Fruit fly (Drosophila melanogaster): ENCODE measurements around the gene Cyp9f2.
A peak's percentile ranks its signal among the peaks of the same experiment; 100 is the strongest.

Cyp9f2 gene

dm6 chr3R:12413274-12413958 is 7.6 kb upstream of the Cyp9f2 start, which contains the start of the genes Dip-C and pps:
Gene Dip-C (minus strand): TSS chr3R:12413759.
Gene pps (plus strand): TSS chr3R:12413828.
- TF ChIP-seq insv (optimal IDR thresholded peaks at IDR 0.05) (no peak), Sin3A (optimal IDR thresholded peaks at IDR 0.05) (no peak), psq (optimal IDR thresholded peaks at IDR 0.05) (no peak), Myc (optimal IDR thresholded peaks at IDR 0.05) (no peak), ttk (optimal IDR thresholded peaks at IDR 0.05) (no peak), h (optimal IDR thresholded peaks at IDR 0.05) (no peak)

DNA sequence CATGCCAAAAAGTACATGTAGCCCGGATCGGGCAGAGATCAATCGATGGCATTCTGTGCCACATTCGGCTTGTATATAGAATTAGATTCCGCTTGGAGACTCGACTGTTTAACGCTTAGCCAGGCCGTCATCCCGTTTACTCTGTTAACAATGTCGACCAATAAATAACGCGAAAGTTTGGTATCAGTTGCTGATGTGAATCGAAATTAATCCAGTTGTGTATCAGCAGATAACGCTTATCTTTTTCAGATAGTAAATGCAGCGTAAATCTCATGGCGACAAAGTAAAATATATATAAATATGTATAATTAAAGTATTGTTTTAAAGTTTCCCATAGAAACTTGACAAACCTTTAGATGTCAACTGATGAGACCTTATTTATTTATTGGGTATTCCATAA is 5.6 kb upstream of the Cyp9f2 start:
- no peak for TF ChIP-seq h (optimal IDR thresholded peaks at IDR 0.05)
- no peak for TF ChIP-seq insv (optimal IDR thresholded peaks at IDR 0.05)
- no peak for TF ChIP-seq Sin3A (optimal IDR thresholded peaks at IDR 0.05)
- TF ChIP-seq ttk (optimal IDR thresholded peaks at IDR 0.05): no peak

DNA sequence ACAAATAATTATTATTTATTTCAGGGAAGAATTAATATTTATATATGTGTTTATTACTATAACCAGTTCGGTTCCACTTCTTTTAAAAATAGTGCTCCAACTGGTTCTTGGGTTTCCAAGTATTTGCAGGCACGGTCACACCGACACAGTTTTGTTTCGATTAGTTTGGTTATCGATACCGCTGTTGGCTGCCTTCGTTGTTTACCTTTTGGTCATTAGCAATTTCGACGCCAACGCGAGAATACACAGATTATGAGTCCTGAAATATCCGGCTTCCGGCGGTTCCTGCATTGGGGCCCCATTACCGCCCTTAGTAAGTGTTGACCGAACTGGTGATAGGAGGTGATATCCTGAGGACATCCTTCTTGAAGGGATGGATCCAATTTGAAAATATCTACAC is 2.3 kb upstream of the Cyp9f2 start, which contains the start of gene CG5196:
TSS of gene CG5196 (plus strand) at position 157 of the 400 bp plus-strand sequence.
- no peak for TF ChIP-seq h (optimal IDR thresholded peaks at IDR 0.05)
- TF ChIP-seq Myc (optimal IDR thresholded peaks at IDR 0.05): no peak
- TF ChIP-seq ttk (optimal IDR thresholded peaks at IDR 0.05): no peak
- no peak for TF ChIP-seq insv (optimal IDR thresholded peaks at IDR 0.05)
- TF ChIP-seq Sin3A (optimal IDR thresholded peaks at IDR 0.05): no peak
- no peak for TF ChIP-seq psq (optimal IDR thresholded peaks at IDR 0.05)

dm6 chr3R:12406235-12407196 is 688 bp upstream of the Cyp9f2 start, which contains the start of gene CG5167:
Gene CG5167 (plus strand): TSS chr3R:12406532.
- TF ChIP-seq ttk (optimal IDR thresholded peaks at IDR 0.05): no peak
- TF ChIP-seq Sin3A (optimal IDR thresholded peaks at IDR 0.05): no peak
- no peak for TF ChIP-seq Myc (optimal IDR thresholded peaks at IDR 0.05)
- TF ChIP-seq h (optimal IDR thresholded peaks at IDR 0.05): no peak
- TF ChIP-seq psq (optimal IDR thresholded peaks at IDR 0.05): no peak
- TF ChIP-seq insv (optimal IDR thresholded peaks at IDR 0.05): no peak

- TF ChIP-seq h (optimal IDR thresholded peaks at IDR 0.05) (no peak), Sin3A (optimal IDR thresholded peaks at IDR 0.05) (no peak), insv (optimal IDR thresholded peaks at IDR 0.05) (no peak), psq (optimal IDR thresholded peaks at IDR 0.05) (no peak), ttk (optimal IDR thresholded peaks at IDR 0.05) (no peak), Myc (optimal IDR thresholded peaks at IDR 0.05) (no peak)
Observed at dm6 chr3R:12405134-12405533, 694 bp downstream of the Cyp9f2 start.

dm6 chr3R:12402935-12403334 is 2.9 kb downstream of the Cyp9f2 start:
- no peak for TF ChIP-seq Sin3A (optimal IDR thresholded peaks at IDR 0.05)

DNA sequence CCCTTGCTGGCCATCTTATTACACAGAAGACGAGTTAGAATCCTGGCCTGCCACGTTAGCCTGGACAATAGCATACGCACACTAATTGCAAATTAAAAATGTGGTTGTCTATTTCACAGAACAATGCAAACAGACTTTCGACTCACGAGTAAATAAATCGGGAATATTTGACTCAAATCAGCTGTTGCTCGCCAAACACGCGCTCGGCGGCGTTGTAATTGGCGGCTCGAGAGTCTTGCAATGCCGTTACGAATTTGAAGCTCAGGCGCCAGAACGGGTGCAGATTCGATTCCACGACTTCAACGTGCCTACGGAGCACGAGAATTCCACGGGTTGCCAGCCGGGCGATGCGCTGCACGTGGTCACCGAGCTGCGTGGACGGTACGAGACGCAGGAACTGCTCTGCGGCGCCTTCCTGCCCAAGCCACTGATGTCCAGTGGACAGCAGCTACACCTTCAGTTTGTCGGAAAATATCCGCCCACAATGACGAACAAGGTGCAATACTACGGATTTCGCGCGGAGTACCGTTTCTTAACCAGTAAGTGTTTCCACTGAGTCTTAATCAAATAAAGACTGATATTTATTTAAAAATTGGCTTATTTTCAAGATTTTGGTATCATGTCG is 4.0 kb downstream of the Cyp9f2 start, which contains the start of gene DNAlig3:
TSS of gene DNAlig3 (minus strand) at position 168 of the 625 bp plus-strand sequence.
- TF ChIP-seq Myc (optimal IDR thresholded peaks at IDR 0.05) (no peak), psq (optimal IDR thresholded peaks at IDR 0.05) (no peak), h (optimal IDR thresholded peaks at IDR 0.05) (no peak), insv (optimal IDR thresholded peaks at IDR 0.05) (peak; percentile 84), ttk (optimal IDR thresholded peaks at IDR 0.05) (no peak), Sin3A (optimal IDR thresholded peaks at IDR 0.05) (no peak)

DNA sequence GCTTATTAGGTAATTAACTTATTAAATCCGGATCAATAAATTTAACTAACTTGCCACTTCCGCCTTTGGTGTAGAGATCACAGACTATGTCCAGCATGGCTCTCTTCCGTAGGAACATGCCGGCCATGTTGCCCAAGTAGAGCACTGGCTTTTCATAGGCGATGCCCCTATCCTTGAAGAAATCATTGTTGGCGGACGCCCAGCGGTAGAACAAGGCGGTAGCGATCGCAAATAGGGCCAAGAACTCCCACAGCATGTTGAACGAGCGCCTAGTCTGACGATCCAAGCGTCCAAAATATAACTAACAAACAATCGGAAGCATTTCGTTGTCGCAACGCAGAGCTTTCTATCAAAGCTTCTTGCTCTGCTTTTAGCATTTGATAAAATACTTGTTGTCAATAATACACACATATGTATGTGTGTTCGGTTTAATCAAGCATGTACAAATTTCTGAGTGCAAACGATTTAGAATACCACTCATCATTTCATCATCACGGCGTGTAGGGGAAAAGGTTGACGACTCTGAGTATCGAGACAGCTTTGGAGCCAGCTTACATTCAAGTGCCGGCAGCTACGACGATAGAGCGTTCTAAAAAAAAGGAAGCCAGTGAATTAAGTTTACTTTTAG is 7.1 kb downstream of the Cyp9f2 start, which contains the start of gene Cyp9f3:
TSS of gene Cyp9f3 (minus strand) at position 310 of the 628 bp plus-strand sequence.
- no peak for TF ChIP-seq ttk (optimal IDR thresholded peaks at IDR 0.05)
- TF ChIP-seq insv (optimal IDR thresholded peaks at IDR 0.05): no peak
- TF ChIP-seq Myc (optimal IDR thresholded peaks at IDR 0.05): no peak
- TF ChIP-seq h (optimal IDR thresholded peaks at IDR 0.05): no peak
- no peak for TF ChIP-seq psq (optimal IDR thresholded peaks at IDR 0.05)
- TF ChIP-seq Sin3A (optimal IDR thresholded peaks at IDR 0.05): no peak

DNA sequence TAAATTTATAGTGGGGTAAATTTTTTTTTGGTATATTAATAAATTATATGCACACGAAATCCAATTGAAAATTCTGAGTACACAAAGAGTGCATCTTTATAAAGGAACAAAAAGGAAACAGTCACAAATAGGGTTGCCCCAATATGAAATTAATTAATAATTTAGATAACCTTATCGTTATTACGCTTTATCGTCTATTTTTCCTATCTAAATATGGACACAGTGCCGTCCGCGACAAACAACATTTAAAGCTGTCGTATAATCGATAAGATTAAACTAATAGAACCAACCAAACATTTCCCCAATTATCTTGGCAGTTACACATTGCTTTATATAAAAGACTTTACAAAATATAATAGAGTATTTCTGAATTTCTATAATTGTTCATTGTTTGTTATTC is 7.8 kb downstream of the Cyp9f2 start:
- TF ChIP-seq h (optimal IDR thresholded peaks at IDR 0.05): no peak
- TF ChIP-seq insv (optimal IDR thresholded peaks at IDR 0.05): no peak
- TF ChIP-seq Sin3A (optimal IDR thresholded peaks at IDR 0.05): no peak
- no peak for TF ChIP-seq Myc (optimal IDR thresholded peaks at IDR 0.05)
- TF ChIP-seq ttk (optimal IDR thresholded peaks at IDR 0.05): no peak
- TF ChIP-seq psq (optimal IDR thresholded peaks at IDR 0.05): no peak

dm6 chr3R:12395880-12396279 is 9.9 kb downstream of the Cyp9f2 start, which contains the start of the genes CG10096 and CG10097:
Gene CG10096 (minus strand): TSS chr3R:12395980.
Gene CG10097 (minus strand): TSS chr3R:12395980.
- TF ChIP-seq psq (optimal IDR thresholded peaks at IDR 0.05) (no peak), insv (optimal IDR thresholded peaks at IDR 0.05) (no peak), Sin3A (optimal IDR thresholded peaks at IDR 0.05) (no peak), Myc (optimal IDR thresholded peaks at IDR 0.05) (no peak), ttk (optimal IDR thresholded peaks at IDR 0.05) (no peak), h (optimal IDR thresholded peaks at IDR 0.05) (no peak)

DNA sequence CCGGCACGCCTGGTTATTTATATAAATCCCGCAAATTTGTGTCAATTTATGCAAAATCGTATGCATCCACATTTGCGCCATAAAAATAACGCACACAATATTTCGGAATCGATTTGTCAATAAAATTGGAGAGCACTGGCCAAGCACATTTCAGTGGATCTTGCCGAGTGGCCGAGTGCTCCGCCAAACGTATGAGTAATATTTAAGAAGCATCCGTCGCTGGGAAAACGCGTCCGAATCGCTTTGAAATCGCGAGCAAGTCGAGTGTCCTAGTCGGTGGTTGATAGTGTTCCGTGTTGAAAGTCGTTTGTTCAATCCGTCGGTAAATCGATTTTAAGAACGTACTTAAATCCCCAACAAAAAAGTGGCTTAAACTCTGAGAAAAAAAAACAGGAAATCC is 18.9 kb downstream of the Cyp9f2 start, which contains the start of gene CG33098:
TSS of gene CG33098 (plus strand) at position 224 of the 400 bp plus-strand sequence.
- TF ChIP-seq ttk (optimal IDR thresholded peaks at IDR 0.05): no peak
- TF ChIP-seq psq (optimal IDR thresholded peaks at IDR 0.05): no peak
- TF ChIP-seq Sin3A (optimal IDR thresholded peaks at IDR 0.05): no peak
